Worm (Caenorhabditis elegans): Measurements from ENCODE around the gene C16C8.27.

Gene C16C8.27

DNA sequence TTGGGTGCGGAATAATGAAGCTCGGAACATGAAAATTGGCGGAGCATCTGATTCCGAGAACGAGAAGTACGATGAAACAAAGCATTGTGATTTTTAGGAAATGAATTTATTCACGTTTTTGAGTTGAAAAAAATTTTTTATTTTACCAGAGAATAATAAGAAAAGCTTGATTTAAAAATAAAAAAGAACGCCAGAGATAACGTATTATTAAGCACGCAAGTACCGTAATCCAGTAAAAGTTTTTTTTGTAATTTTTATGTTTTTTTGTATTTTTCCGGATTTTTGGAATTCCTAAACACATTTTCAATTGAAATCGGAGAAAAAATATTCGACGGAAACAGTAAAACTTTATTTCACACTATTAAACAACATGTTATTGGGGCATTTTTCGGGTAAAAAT lies 1.7 kb downstream of the C16C8.27 start, which contains the start of gene C16C8.22:
Gene C16C8.22 (minus strand): TSS at position 101 of the 400 bp plus-strand sequence.
- TF ChIP-seq fkh-2 (tag; optimal IDR thresholded peaks at IDR 0.05): no peak
- TF ChIP-seq nhr-23 (tag; optimal IDR thresholded peaks at IDR 0.05): no peak
- no peak for TF ChIP-seq ZK546.5 (tag; optimal IDR thresholded peaks at IDR 0.05)
- TF ChIP-seq mdl-1 (tag; optimal IDR thresholded peaks at IDR 0.05): no peak
- no peak for TF ChIP-seq unc-39 (tag; optimal IDR thresholded peaks at IDR 0.05)
- no peak for TF ChIP-seq nhr-43 (tag; optimal IDR thresholded peaks at IDR 0.05; ENCODE audit: poor library complexity, severe bottlenecking)
- TF ChIP-seq lin-39 (tag; optimal IDR thresholded peaks at IDR 0.05): no peak
- TF ChIP-seq nfya-1 (tag; optimal IDR thresholded peaks at IDR 0.05; ENCODE audit: insufficient read depth): no peak
- TF ChIP-seq nhr-237 (tag; optimal IDR thresholded peaks at IDR 0.05): no peak
- no peak for TF ChIP-seq nhr-25 (tag; optimal IDR thresholded peaks at IDR 0.05)
- TF ChIP-seq R02D3.7 (tag; optimal IDR thresholded peaks at IDR 0.05): no peak
- TF ChIP-seq snpc-4 (tag; optimal IDR thresholded peaks at IDR 0.05): no peak
- no peak for TF ChIP-seq zag-1 (tag; optimal IDR thresholded peaks at IDR 0.05)
- TF ChIP-seq pqm-1 (tag; optimal IDR thresholded peaks at IDR 0.05): no peak
- no peak for TF ChIP-seq pha-4 (tag; optimal IDR thresholded peaks at IDR 0.05)
- no peak for TF ChIP-seq elt-3 (tag; optimal IDR thresholded peaks at IDR 0.05)
- no peak for TF ChIP-seq sea-2 (GFP tag; optimal IDR thresholded peaks at IDR 0.05)
- TF ChIP-seq tbx-2 (tag; optimal IDR thresholded peaks at IDR 0.05): no peak

DNA sequence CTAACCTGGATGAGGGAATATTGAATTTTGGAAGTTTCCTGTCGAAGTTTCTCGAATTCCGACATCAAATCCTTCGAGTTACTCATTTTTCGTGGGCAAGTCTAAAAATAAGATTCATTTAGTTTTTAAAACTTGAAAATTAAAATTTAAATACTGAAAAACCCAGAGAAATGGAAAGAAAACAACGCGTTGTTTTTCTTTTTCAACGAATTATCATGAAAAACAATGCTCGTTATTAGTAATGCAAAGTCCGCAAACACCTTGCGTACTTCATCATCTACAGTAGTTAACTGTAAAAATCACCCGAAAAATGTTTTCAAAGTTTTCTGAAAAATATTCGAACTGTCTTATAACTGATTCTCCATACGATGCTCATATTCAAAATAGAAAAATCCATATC lies 2.8 kb downstream of the C16C8.27 start, which contains the start of gene C16C8.4:
Gene C16C8.4 (minus strand): TSS at position 101 of the 400 bp plus-strand sequence.
- TF ChIP-seq nhr-28 (tag; optimal IDR thresholded peaks at IDR 0.05) (no peak), snpc-4 (tag; optimal IDR thresholded peaks at IDR 0.05) (no peak), ztf-11 (tag; optimal IDR thresholded peaks at IDR 0.05) (no peak), hmg-11 (tag; optimal IDR thresholded peaks at IDR 0.05) (no peak)

ce11 chrII:3445285-3445806 lies 3.9 kb downstream of the C16C8.27 start, which contains the start of the genes C16C8.5 and C16C8.16:
TSS of gene C16C8.5 (minus strand) at chrII:3445385.
TSS of gene C16C8.16 (plus strand) at chrII:3445756.
- TF ChIP-seq mdl-1 (tag; optimal IDR thresholded peaks at IDR 0.05) (no peak), nhr-43 (tag; optimal IDR thresholded peaks at IDR 0.05; ENCODE audit: poor library complexity, severe bottlenecking) (no peak), pqm-1 (tag; optimal IDR thresholded peaks at IDR 0.05) (no peak), unc-39 (tag; optimal IDR thresholded peaks at IDR 0.05) (no peak), nhr-28 (tag; optimal IDR thresholded peaks at IDR 0.05) (no peak)

DNA sequence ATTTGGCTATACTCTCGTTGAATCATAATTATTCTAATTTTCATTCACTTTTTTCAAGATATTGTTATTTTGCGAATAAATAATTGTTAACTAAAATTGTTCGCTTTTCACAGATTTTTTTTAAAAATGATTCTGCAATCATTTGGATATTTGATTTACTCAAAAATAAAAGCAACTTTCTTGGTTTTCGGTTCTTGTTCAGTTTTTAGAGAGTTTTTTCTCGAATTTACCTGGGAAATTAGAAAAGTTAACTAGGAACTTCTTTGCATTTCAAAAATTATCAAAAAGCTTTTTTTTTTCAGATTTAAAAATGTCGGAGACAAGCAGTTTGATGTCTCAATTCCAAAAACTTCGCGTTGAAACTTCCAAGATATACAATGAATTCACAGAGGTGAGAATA lies 5.2 kb downstream of the C16C8.27 start, which contains the start of the genes C16C8.20 and gldi-6:
Gene C16C8.20 (plus strand): TSS at position 301 of the 400 bp plus-strand sequence.
Gene gldi-6 (plus strand): TSS at position 301 of the 400 bp plus-strand sequence.
- TF ChIP-seq mml-1 (tag; optimal IDR thresholded peaks at IDR 0.05) (no peak), ceh-82 (tag; optimal IDR thresholded peaks at IDR 0.05) (no peak), tbx-2 (tag; optimal IDR thresholded peaks at IDR 0.05) (no peak), ama-1 (optimal IDR thresholded peaks at IDR 0.05) (no peak), nhr-43 (tag; optimal IDR thresholded peaks at IDR 0.05; ENCODE audit: poor library complexity, severe bottlenecking) (no peak), ceh-28 (tag; optimal IDR thresholded peaks at IDR 0.05) (no peak), fkh-10 (GFP tag; optimal IDR thresholded peaks at IDR 0.05) (no peak), nhr-67 (tag; optimal IDR thresholded peaks at IDR 0.05) (no peak), nhr-76 (tag; optimal IDR thresholded peaks at IDR 0.05) (no peak)

DNA sequence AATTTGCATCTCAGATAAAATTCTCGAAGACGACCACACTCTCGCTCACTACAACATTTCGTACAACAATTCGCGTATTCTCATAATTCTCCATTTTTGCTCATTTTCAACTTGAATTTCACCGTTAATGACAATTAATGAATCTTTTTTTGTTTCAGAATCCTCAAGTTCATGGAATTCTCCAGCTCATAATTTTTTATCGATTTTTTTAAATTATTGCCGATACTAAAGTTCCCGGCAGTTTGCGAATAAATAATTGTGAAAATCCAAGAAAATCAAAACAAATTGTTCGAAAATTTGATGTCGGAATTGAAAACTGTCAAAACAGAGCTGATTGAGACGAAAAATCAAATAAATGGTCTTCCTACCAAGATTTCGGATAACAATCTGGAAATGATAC lies 6.4 kb downstream of the C16C8.27 start, which contains the start of gene C16C8.21:
Gene C16C8.21 (plus strand): TSS at position 301 of the 400 bp plus-strand sequence.
- TF ChIP-seq nhr-67 (tag; optimal IDR thresholded peaks at IDR 0.05) (no peak), egl-5 (tag; optimal IDR thresholded peaks at IDR 0.05) (no peak), tbx-2 (tag; optimal IDR thresholded peaks at IDR 0.05) (no peak), fkh-2 (tag; optimal IDR thresholded peaks at IDR 0.05) (no peak), pqm-1 (tag; optimal IDR thresholded peaks at IDR 0.05) (no peak), hmg-11 (tag; optimal IDR thresholded peaks at IDR 0.05) (no peak), lin-39 (tag; optimal IDR thresholded peaks at IDR 0.05) (no peak), mdl-1 (tag; optimal IDR thresholded peaks at IDR 0.05) (no peak), nhr-76 (tag; optimal IDR thresholded peaks at IDR 0.05) (no peak)

DNA sequence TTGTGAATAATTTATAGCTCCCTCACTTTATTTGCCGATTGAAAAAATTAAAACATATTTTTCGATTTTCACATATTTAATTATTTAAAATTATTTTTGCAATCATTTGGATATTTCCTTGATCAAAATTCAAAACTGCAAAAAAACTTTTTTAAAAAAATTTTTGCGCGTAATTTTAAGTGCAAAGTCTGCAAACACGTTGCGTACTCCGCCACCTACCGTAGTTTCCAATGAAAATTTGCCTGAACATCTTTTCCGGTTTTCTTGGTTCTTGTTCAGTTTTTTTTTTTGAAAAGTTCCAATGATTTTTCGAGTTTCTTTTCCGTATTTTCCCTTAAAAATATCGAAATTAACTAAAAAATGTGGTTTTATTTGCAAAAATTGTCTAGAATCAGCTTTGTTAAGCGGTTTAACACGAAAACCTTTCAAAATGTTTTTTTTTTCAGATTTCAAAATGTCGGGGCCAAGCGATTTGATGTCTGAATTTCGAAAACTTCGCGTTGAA lies 7.4 kb downstream of the C16C8.27 start, which contains the start of gene C16C8.25:
Gene C16C8.25 (plus strand): TSS at position 455 of the 505 bp plus-strand sequence.
- no peak for TF ChIP-seq ztf-4 (tag; optimal IDR thresholded peaks at IDR 0.05)
- no peak for TF ChIP-seq fkh-2 (tag; optimal IDR thresholded peaks at IDR 0.05)
- no peak for TF ChIP-seq hmg-11 (tag; optimal IDR thresholded peaks at IDR 0.05)
- TF ChIP-seq snpc-4 (tag; optimal IDR thresholded peaks at IDR 0.05): no peak
- no peak for TF ChIP-seq nhr-43 (tag; optimal IDR thresholded peaks at IDR 0.05; ENCODE audit: poor library complexity, severe bottlenecking)
- no peak for TF ChIP-seq ceh-82 (tag; optimal IDR thresholded peaks at IDR 0.05)
- TF ChIP-seq tbx-2 (tag; optimal IDR thresholded peaks at IDR 0.05): no peak
- TF ChIP-seq ceh-16 (tag; optimal IDR thresholded peaks at IDR 0.05): no peak
- TF ChIP-seq nfya-1 (tag; optimal IDR thresholded peaks at IDR 0.05; ENCODE audit: insufficient read depth): no peak
- TF ChIP-seq mml-1 (tag; optimal IDR thresholded peaks at IDR 0.05): no peak
- no peak for TF ChIP-seq nhr-76 (tag; optimal IDR thresholded peaks at IDR 0.05)
- TF ChIP-seq egl-5 (tag; optimal IDR thresholded peaks at IDR 0.05): no peak
- TF ChIP-seq zag-1 (tag; optimal IDR thresholded peaks at IDR 0.05): no peak
- TF ChIP-seq ceh-9 (tag; optimal IDR thresholded peaks at IDR 0.05): no peak
- TF ChIP-seq egl-27 (tag; optimal IDR thresholded peaks at IDR 0.05): no peak
- TF ChIP-seq ztf-11 (tag; optimal IDR thresholded peaks at IDR 0.05): no peak
- TF ChIP-seq daf-12 (tag; optimal IDR thresholded peaks at IDR 0.05): no peak
- TF ChIP-seq nhr-11 (tag; optimal IDR thresholded peaks at IDR 0.05): no peak
- TF ChIP-seq nhr-67 (tag; optimal IDR thresholded peaks at IDR 0.05): no peak

Measured in whole organism, L3 larva.